Worm (Caenorhabditis elegans): ENCODE data around the gene dct-7.
"Not testable (repeated sequence)": the region's sequence is repeated elsewhere in the genome, so short reads cannot be mapped to it uniquely, and the experiment has no call there.

Gene dct-7

DNA sequence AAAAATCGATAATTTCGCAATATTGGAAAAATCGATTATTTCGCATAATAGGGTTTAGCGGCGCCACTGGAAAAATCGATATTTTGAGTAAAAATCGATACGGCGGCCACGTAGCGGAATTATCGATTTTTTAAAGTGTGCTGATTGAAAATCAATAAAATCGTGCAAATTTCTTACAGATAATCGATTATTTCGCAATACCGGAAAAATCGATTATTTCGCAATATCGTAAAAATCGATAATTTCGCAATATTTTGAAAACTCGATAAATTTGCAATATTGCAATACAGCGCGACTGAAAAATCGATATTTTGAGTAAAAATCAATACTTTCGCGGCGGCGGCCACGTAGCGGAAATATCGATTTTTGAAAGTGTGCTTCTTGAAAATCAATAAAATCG is 27.3 kb upstream of the dct-7 start:
- TF ChIP-seq ces-1 (GFP tag; optimal IDR thresholded peaks at IDR 0.05) (no peak), ceh-20 (GFP tag; IDR thresholded peaks at IDR 0.05) (no peak), arid-1 (GFP tag; conservative IDR thresholded peaks at IDR 0.05) (no peak), ceh-28 (tag; optimal IDR thresholded peaks at IDR 0.05) (peak; percentile 95), aly-2 (tag; optimal IDR thresholded peaks at IDR 0.05) (no peak)

DNA sequence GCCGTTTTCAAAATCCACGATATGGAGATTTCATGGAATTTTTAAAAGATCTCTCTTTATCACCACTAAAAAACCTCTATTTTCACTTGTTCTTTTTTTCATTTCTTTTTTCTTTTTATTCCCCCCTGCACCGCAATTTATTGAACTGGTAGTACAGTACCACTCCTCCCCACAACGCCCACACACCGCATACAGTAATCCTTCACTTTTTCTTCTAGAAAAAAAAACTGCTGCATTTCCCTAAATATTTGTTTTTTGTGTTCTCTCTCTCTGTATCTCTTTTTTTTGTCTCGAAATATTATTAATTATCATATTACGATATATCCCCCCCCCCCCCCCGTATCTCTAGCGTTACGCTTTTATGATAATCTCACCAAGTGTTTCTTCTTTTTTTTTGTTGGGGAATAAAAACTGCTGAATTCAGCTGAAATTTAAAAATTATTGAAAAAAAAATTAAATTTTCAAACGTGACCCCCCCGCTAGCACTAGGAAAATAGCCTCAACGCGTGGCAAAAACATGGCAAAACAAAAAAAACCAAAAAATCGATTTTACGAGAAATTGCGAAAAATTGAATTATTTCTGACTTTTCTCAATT is 26.5 kb upstream of the dct-7 start, which contains the start of gene Y24D9B.1:
Y24D9B.1 (plus strand) TSS at position 546 of the 596 bp plus-strand sequence.
- TF ChIP-seq lin-38 (GFP tag; IDR thresholded peaks at IDR 0.05) (peak; percentile 27), aly-2 (tag; optimal IDR thresholded peaks at IDR 0.05) (no peak)

DNA sequence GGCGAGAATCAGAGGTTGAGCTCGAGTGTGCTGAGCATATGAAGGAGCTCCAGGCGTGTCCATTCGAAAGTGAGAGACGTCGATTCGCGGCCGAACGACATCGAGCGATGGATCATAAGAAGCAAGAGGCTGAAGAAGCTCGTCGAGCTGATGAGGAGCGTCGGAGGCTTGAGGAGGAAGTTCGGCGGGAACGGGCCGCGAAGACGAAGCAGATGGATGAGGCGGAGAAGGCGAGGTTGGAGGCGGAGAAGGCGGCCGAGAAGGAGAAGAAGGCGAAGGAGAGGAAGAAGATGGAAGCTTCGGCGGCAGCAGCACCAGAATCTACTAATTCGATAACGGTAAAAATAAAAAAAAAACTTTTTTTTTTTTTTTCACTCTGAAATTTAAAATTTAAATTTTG is 22.8 kb upstream of the dct-7 start:
- TF ChIP-seq pha-4 (GFP tag; IDR thresholded peaks at IDR 0.05) = 0 out of 2 replicates have a peak, but pooled peaks have one; percentile 23
- not testable (repeated sequence) for TF ChIP-seq pha-4 (tag; optimal IDR thresholded peaks at IDR 0.05)
- TF ChIP-seq set-16 (GFP tag; IDR thresholded peaks at IDR 0.05) = peak; percentile 93

DNA sequence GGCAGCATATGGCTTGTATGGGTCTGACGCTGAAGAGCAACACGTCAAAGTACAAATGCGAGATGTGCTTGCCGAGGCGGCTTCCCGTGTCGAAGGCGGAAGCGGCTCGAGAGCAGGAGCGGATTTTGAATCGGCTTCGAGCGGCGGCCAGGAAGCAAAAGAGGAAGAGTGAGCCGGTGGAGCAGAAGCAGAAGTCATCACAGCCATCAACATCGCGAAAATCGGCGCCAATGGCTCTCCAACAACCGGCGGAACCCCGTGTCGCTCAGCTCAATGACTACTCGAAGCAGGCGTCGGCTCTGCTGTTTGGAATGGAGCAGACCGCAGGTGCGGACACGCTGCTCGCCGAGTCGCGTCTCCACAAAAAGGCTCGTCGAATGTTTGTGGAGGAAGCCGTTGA is 22.0 kb upstream of the dct-7 start:
- TF ChIP-seq set-16 (GFP tag; IDR thresholded peaks at IDR 0.05) = peak; percentile 92

DNA sequence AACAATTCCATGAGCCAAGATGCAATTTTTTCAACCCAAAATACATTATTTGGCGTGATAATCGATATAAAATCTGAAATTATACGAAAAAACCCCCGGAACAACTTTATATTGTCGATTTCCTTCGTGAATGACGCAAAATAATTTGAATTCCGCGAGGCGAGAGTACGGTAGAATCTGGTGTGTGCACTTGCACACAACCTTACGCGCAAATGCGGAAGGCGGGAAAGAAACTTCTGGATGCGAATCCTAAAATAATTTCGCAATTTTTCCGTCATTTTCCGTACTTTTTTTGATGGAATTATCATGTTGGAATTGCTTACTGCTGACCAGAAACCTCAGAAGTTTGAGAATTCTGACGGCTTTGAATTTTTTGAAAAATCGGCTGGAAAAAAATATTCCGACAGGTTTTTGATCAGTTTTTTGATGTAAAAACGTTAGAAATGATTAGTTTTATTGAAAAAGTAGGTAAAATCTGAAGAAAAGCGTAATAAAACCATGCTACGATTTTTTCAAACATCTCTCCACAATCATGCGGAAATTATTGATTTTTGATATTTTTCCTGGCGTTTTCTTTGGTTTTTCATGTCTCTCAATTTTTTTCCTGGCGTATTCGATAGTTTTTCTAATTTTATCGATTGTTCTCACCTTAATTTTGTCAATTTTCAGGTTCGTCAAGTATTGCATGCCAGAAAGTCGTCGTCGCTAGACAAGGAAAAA is 17.0 kb upstream of the dct-7 start, which contains the start of gene set-9:
set-9 (plus strand) TSS at position 670 of the 720 bp plus-strand sequence.
- TF ChIP-seq skn-1 (tag; optimal IDR thresholded peaks at IDR 0.05) (no peak), set-16 (GFP tag; IDR thresholded peaks at IDR 0.05) (no peak), daf-8 (GFP tag; IDR thresholded peaks at IDR 0.05) (no peak), nhr-102 (tag; optimal IDR thresholded peaks at IDR 0.05) (no peak), Y48G9A.11 (GFP tag; IDR thresholded peaks at IDR 0.05) (no peak), lin-13 (GFP tag; optimal IDR thresholded peaks at IDR 0.05) (no peak), ceh-32 (tag; optimal IDR thresholded peaks at IDR 0.05; ENCODE audit: poor library complexity) (no peak), egl-27 (tag; optimal IDR thresholded peaks at IDR 0.05) (no peak), lin-39 (tag; optimal IDR thresholded peaks at IDR 0.05) (no peak), nhr-111 (GFP tag; optimal IDR thresholded peaks at IDR 0.05) (no peak), lin-15B (tag; optimal IDR thresholded peaks at IDR 0.05) (no peak), nhr-41 (GFP tag; IDR thresholded peaks at IDR 0.05) (no peak), unc-62 (GFP tag; optimal IDR thresholded peaks at IDR 0.05 in 1 of 2) (no peak), unc-62 (tag; optimal IDR thresholded peaks at IDR 0.05) (no peak), dmd-8 (GFP tag; IDR thresholded peaks at IDR 0.05) (no peak), ZK546.5 (tag; optimal IDR thresholded peaks at IDR 0.05) (no peak), ctbp-1 (GFP tag; IDR thresholded peaks at IDR 0.05) (no peak)

DNA sequence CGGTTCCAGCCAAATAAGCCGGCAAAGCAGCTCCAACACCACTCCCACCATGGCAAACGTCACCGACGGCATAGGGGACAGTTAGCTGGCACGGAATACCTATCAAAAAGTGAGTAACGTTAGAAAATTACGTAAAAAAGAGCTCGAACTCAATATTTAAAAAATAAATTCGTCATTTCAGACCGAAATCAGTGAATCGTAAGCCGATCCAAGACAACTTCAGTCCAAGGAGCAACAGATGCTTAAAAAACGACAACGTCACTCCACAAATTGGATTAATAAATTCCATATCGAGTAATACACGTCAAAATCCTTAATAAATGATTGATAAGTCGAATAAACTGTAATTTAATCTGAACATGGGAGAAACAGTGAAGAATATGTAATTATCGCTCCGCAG is 15.9 kb upstream of the dct-7 start:
- TF ChIP-seq unc-62 (GFP tag; optimal IDR thresholded peaks at IDR 0.05 in 1 of 2) (peak in 1 of 2 experiments; percentile 94), unc-62 (tag; optimal IDR thresholded peaks at IDR 0.05) (no peak), nhr-41 (GFP tag; IDR thresholded peaks at IDR 0.05) (no peak), ztf-11 (tag; optimal IDR thresholded peaks at IDR 0.05) (no peak), tra-1 (GFP tag; IDR thresholded peaks at IDR 0.05) (no peak), mxl-2 (GFP tag; conservative IDR thresholded peaks at IDR 0.05) (no peak), lin-1 (GFP tag; IDR thresholded peaks at IDR 0.05) (no peak)

Measured in whole organism, L4 larva.